Worm (Caenorhabditis elegans): Measurements from ENCODE around the gene vit-6.

DNA sequence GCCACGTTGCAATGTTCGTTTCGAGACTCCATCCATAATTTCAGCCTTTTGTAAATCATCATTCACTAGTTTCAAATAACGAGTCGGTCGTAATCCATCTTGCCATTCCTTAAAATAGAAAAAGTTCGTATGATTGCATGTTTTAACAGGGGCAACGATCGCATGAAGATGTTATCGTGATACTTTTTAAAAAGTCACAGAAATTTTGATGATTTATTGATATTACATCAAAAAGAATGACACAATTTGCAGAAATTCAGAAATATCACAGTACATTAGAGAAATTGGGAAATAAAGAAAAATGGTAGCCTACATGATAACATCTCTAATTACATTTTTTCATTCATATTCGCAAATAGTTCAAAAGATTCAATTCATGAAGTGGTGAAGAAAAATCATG, 12.4 kb downstream of the vit-6 start:
- no peak for TF ChIP-seq gmeb-1 (tag; optimal IDR thresholded peaks at IDR 0.05)
- no peak for TF ChIP-seq ama-1 (optimal IDR thresholded peaks at IDR 0.05)
- TF ChIP-seq ztf-11 (tag; optimal IDR thresholded peaks at IDR 0.05) = no peak
- TF ChIP-seq blmp-1 (tag; optimal IDR thresholded peaks at IDR 0.05; ENCODE audit: insufficient read depth) = no peak
- TF ChIP-seq nhr-12 (tag; optimal IDR thresholded peaks at IDR 0.05) = no peak
- no peak for TF ChIP-seq unc-55 (GFP tag; optimal IDR thresholded peaks at IDR 0.05)
- no peak for TF ChIP-seq nhr-237 (tag; optimal IDR thresholded peaks at IDR 0.05)
- TF ChIP-seq ztf-4 (tag; optimal IDR thresholded peaks at IDR 0.05) = no peak
- no peak for TF ChIP-seq R02D3.7 (tag; optimal IDR thresholded peaks at IDR 0.05)
- TF ChIP-seq sem-4 (tag; optimal IDR thresholded peaks at IDR 0.05) = no peak
- no peak for TF ChIP-seq snpc-4 (tag; optimal IDR thresholded peaks at IDR 0.05)
- TF ChIP-seq fos-1 (tag; optimal IDR thresholded peaks at IDR 0.05) = no peak
- TF ChIP-seq ceh-82 (tag; optimal IDR thresholded peaks at IDR 0.05) = no peak
